Worm (Caenorhabditis elegans) whole organism, L4 larva: ENCODE results near the gene qars-1.

Source experiments
- R02D3.7 ChIP-seq: fragments of 150-350 bp; sonication (generic microtip); optimal IDR thresholded peaks from 3 replicates; lab custom pipeline; 2014; ENCODE audit warnings: missing biosample characterization, missing genetic modification characterization
- aly-2 ChIP-seq: sonication (generic microtip); optimal IDR thresholded peaks from 2 replicates; lab custom pipeline; 2018; ENCODE audit warnings: missing biosample characterization, missing genetic modification characterization
- ama-1 ChIP-seq: fragments of 150-350 bp; optimal IDR thresholded peaks from 2 replicates; lab custom pipeline; 2014; ENCODE audit warnings: inconsistent platforms, mixed read lengths
- cey-2 ChIP-seq: sonication (generic microtip); optimal IDR thresholded peaks from 3 replicates; lab custom pipeline; 2017; ENCODE audit warnings: missing genetic modification characterization, mild to moderate bottlenecking, missing compliant biosample characterization, antibody characterized with exemption, borderline replicate concordance; ENCODE audit not compliant: insufficient read depth
- dve-1 ChIP-seq: sonication (generic microtip); optimal IDR thresholded peaks from 2 replicates; lab custom pipeline; 2017; ENCODE audit warnings: antibody characterized with exemption, mild to moderate bottlenecking, missing genetic modification characterization, missing compliant biosample characterization; ENCODE audit not compliant: insufficient read depth
- egl-27 ChIP-seq: sonication (generic microtip); optimal IDR thresholded peaks from 3 replicates; lab custom pipeline; 2017; ENCODE audit warnings: missing biosample characterization, missing genetic modification reagents, missing genetic modification characterization
- jun-1 ChIP-seq: fragments of 150-350 bp; optimal IDR thresholded peaks from 2 replicates; lab custom pipeline; 2014; ENCODE audit warnings: missing biosample characterization, missing genetic modification reagents, missing genetic modification characterization
- nhr-42 ChIP-seq: fragments of 200-800 bp; sonication (Bioruptor generic); IDR thresholded peaks from 2 replicates; pipeline ENCODE4 v1.3.6; 2022; ENCODE audit warnings: missing genetic modification characterization, missing compliant biosample characterization
- nhr-76 ChIP-seq: fragments of 150-350 bp; optimal IDR thresholded peaks from 2 replicates; lab custom pipeline; 2014; ENCODE audit warnings: missing biosample characterization, missing genetic modification characterization
- rbr-2 ChIP-seq: sonication (generic microtip); optimal IDR thresholded peaks from 2 replicates; lab custom pipeline; 2016; ENCODE audit warnings: missing genotype, missing genetic modification characterization, missing compliant biosample characterization
- snpc-1.2 ChIP-seq: fragments of 200-800 bp; sonication (Bioruptor generic); IDR thresholded peaks from 2 replicates; pipeline ENCODE4 v1.3.6; 2022; ENCODE audit warnings: missing genetic modification reagents, missing genetic modification characterization, missing compliant biosample characterization
- unc-62 ChIP-seq, 3 experiments: fragments of 150-350 bp in 1 of 3; sonication (generic microtip); optimal IDR thresholded peaks in 2 of 3; peaks in 1 of 3; 1 replicate in 1 of 3; 2 replicates in 2 of 3; lab custom pipeline; 2014 to 2017; ENCODE audit warnings: missing biosample characterization in 3 of 3, missing genetic modification characterization in 3 of 3, missing genetic modification reagents in 3 of 3, missing genotype in 1 of 3
- zfp-2 ChIP-seq: sonication (generic microtip); optimal IDR thresholded peaks from 2 replicates; lab custom pipeline; 2016; ENCODE audit warnings: mild to moderate bottlenecking, missing genetic modification characterization, missing compliant biosample characterization
- ztf-11 ChIP-seq: fragments of 150-350 bp; optimal IDR thresholded peaks from 2 replicates; lab custom pipeline; 2014; ENCODE audit warnings: missing biosample characterization, missing genetic modification characterization

DNA sequence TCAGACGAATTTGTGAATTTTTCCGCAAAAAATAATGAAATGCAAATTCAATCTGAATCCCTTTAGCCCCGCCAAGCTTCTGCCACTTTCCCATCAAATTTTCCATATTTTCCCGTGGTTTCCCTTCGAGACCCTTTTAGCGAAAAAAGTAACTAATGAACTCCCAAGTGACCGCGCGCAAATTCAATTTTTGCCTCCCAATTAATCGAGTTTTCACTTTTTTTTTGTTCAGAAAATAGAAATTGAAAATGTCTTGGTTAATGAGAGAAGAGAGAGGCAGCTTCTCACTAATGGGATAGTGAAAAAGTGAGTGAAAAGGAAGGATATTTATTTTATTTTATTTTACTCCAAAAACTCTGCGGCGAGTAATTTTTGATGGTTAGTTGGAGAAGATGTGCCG lies 52.9 kb downstream of the qars-1 start:
- TF ChIP-seq ztf-11 (tag; lab: Kevin White, UChicago), result no peak
- TF ChIP-seq unc-62 (GFP tag; optimal IDR thresholded peaks at IDR 0.05 in 1 of 2; lab: Kevin White, UChicago), result no peak
- no peak for TF ChIP-seq unc-62 (tag; optimal IDR thresholded peaks at IDR 0.05; lab: Kevin White, UChicago)
- no peak for TF ChIP-seq ama-1
- no peak for TF ChIP-seq rbr-2 (tag; lab: Kevin White, UChicago)
- TF ChIP-seq nhr-42, result no peak
- no peak for TF ChIP-seq snpc-1.2 (GFP tag; lab: Robert Waterston, UW)
- no peak for TF ChIP-seq R02D3.7 (tag; lab: Kevin White, UChicago)
- TF ChIP-seq egl-27 (tag; lab: Kevin White, UChicago), result no peak
- TF ChIP-seq nhr-76, result no peak
- no peak for TF ChIP-seq cey-2
- no peak for TF ChIP-seq jun-1 (tag; lab: Kevin White, UChicago)
- TF ChIP-seq aly-2 (tag; lab: Kevin White, UChicago), result no peak
- no peak for TF ChIP-seq dve-1 (tag; lab: Kevin White, UChicago)
- TF ChIP-seq zfp-2, result no peak
